Worm (Caenorhabditis elegans) whole organism, L2 larva: ENCODE data around the gene F01G4.4.

Experiments
- blmp-1 ChIP-seq: sonication (generic microtip); optimal IDR thresholded peaks from 2 replicates; lab custom pipeline; 2017; ENCODE audit warnings: missing genetic modification characterization, mild to moderate bottlenecking, missing compliant biosample characterization, antibody characterized with exemption, moderate library complexity; ENCODE audit not compliant: insufficient read depth
- lin-13 ChIP-seq: fragments of 150-350 bp; optimal IDR thresholded peaks from 2 replicates; lab custom pipeline; 2014; ENCODE audit warnings: missing biosample characterization, missing genetic modification reagents, missing genetic modification characterization
- lin-39 ChIP-seq: fragments of 150-350 bp; optimal IDR thresholded peaks from 2 replicates; lab custom pipeline; 2014; ENCODE audit warnings: missing biosample characterization, missing genetic modification reagents, missing genetic modification characterization
- nhr-25 ChIP-seq: fragments of 150-350 bp; sonication (generic microtip); optimal IDR thresholded peaks from 3 replicates; lab custom pipeline; 2014; ENCODE audit warnings: missing biosample characterization, missing genetic modification characterization
- nhr-6 ChIP-seq: fragments of 150-350 bp; optimal IDR thresholded peaks from 2 replicates; lab custom pipeline; 2014; ENCODE audit warnings: missing biosample characterization, missing genetic modification characterization
- skn-1 ChIP-seq: sonication (generic microtip); optimal IDR thresholded peaks from 2 replicates; lab custom pipeline; 2017; ENCODE audit warnings: missing biosample characterization, missing genetic modification characterization
- unc-62 ChIP-seq: fragments of 150-350 bp; optimal IDR thresholded peaks from 2 replicates; lab custom pipeline; 2014; ENCODE audit warnings: missing biosample characterization, missing genetic modification reagents, missing genetic modification characterization

DNA sequence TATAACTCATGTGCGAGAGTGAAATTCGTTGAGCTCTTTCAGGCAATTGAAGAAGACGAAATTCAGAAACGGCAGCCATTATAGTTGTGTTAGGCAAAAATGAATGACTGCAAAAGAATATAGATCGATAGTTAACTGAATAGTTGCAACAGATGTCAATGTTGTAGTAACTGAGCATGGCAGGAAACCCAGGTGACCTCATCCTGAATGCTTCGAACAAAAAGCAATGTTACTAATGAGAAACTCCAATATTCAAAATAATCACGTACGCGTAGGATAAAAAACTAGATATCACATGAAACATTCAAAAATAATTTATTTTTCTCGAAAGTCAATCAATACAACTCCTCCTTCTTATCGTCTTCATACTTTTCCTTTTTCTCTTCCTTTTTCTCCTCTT is 19.3 kb downstream of the F01G4.4 start, which contains the start of gene fbxb-9:
- TF ChIP-seq lin-13 = no peak
- TF ChIP-seq nhr-25 (tag; lab: Kevin White, UChicago) = no peak
- TF ChIP-seq skn-1 (tag; lab: Kevin White, UChicago) = no peak
- TF ChIP-seq nhr-6 = no peak
- TF ChIP-seq lin-39 (tag; lab: Kevin White, UChicago) = no peak
- TF ChIP-seq blmp-1 = no peak
- no peak for TF ChIP-seq unc-62 (GFP tag; lab: Kevin White, UChicago)
